Fruit fly (Drosophila melanogaster) whole organism, embryonic: ENCODE results near the gene SmydA-2.

Experiments
- Antp ChIP-seq: fragments of 200-800 bp; sonication (Bioruptor generic); optimal IDR thresholded peaks from 3 replicates; lab custom pipeline; 2016; ENCODE audit warnings: missing biosample characterization, missing genetic modification characterization
- Atf6 ChIP-seq: fragments of 200-800 bp; sonication (Bioruptor generic); IDR thresholded peaks from 2 replicates; pipeline ENCODE4 v1.3.6; 2022; ENCODE audit warnings: missing biosample characterization, missing genetic modification characterization
- BtbVII ChIP-seq: fragments of 200-800 bp; sonication (Bioruptor generic); optimal IDR thresholded peaks from 3 replicates; lab custom pipeline; 2017; ENCODE audit warnings: missing biosample characterization, mild to moderate bottlenecking, missing genetic modification characterization
- CG10321 ChIP-seq: fragments of 200-800 bp; sonication (Bioruptor generic); IDR thresholded peaks from 2 replicates; pipeline ENCODE4 v1.3.6; 2022; ENCODE audit warnings: missing biosample characterization, missing genetic modification characterization
- CG10959 ChIP-seq: fragments of 200-800 bp; sonication (Bioruptor generic); IDR thresholded peaks from 2 replicates; pipeline ENCODE4 v1.3.6; 2022; ENCODE audit warnings: missing biosample characterization, missing genetic modification characterization
- CG1233 ChIP-seq: fragments of 200-800 bp; sonication (Bioruptor generic); optimal IDR thresholded peaks from 4 replicates; lab custom pipeline; 2018; ENCODE audit warnings: missing biosample characterization, mild to moderate bottlenecking, missing genetic modification characterization
- CG14014 ChIP-seq: fragments of 200-800 bp; sonication (Bioruptor generic); IDR thresholded peaks from 2 replicates; pipeline ENCODE4 v1.3.6; 2022; ENCODE audit warnings: missing biosample characterization, missing genetic modification characterization
- CG1603 ChIP-seq: fragments of 200-800 bp; sonication (Bioruptor generic); optimal IDR thresholded peaks from 2 replicates; lab custom pipeline; 2019; ENCODE audit warnings: missing biosample characterization, mild to moderate bottlenecking, missing genetic modification characterization, moderate library complexity
- CG16815 ChIP-seq: fragments of 200-800 bp; sonication (Bioruptor generic); optimal IDR thresholded peaks from 3 replicates; lab custom pipeline; 2017; ENCODE audit warnings: missing biosample characterization, mild to moderate bottlenecking, missing genetic modification characterization
- CG17802 ChIP-seq: fragments of 200-800 bp; sonication (Bioruptor generic); optimal IDR thresholded peaks from 2 replicates; lab custom pipeline; 2018; ENCODE audit warnings: missing biosample characterization, mild to moderate bottlenecking, missing genetic modification characterization, moderate library complexity
- CG17912 ChIP-seq: fragments of 200-800 bp; sonication (Bioruptor generic); optimal IDR thresholded peaks from 2 replicates; lab custom pipeline; 2018; ENCODE audit warnings: missing biosample characterization, mild to moderate bottlenecking, missing genetic modification characterization
- CG2129 ChIP-seq: fragments of 200-800 bp; sonication (Bioruptor generic); IDR thresholded peaks from 2 replicates; pipeline ENCODE4 v1.3.6; 2022; ENCODE audit warnings: missing biosample characterization, missing genetic modification characterization; ENCODE audit not compliant: partially characterized antibody
- CG2712 ChIP-seq: fragments of 200-800 bp; optimal IDR thresholded peaks from 3 replicates; lab custom pipeline; 2019; ENCODE audit warnings: missing biosample characterization, mild to moderate bottlenecking, missing genetic modification characterization, moderate library complexity
- CG3995 ChIP-seq: fragments of 200-800 bp; sonication (Bioruptor generic); optimal IDR thresholded peaks from 3 replicates; lab custom pipeline; 2016; ENCODE audit warnings: missing biosample characterization, missing genetic modification characterization
- CG6254 ChIP-seq: fragments of 200-800 bp; sonication (Bioruptor generic); optimal IDR thresholded peaks from 3 replicates; lab custom pipeline; 2017; ENCODE audit warnings: mild to moderate bottlenecking, missing biosample characterization, missing genetic modification reagents, missing genetic modification characterization
- CG7372 ChIP-seq: fragments of 200-800 bp; sonication (Bioruptor generic); IDR thresholded peaks from 2 replicates; pipeline ENCODE4 v1.3.6; 2022; ENCODE audit warnings: missing biosample characterization, missing genetic modification characterization
- CG9727 ChIP-seq: fragments of 200-800 bp; sonication (Bioruptor generic); optimal IDR thresholded peaks from 3 replicates; lab custom pipeline; 2017; ENCODE audit warnings: missing biosample characterization, mild to moderate bottlenecking, missing genetic modification characterization
- CHES-1-like ChIP-seq: fragments of 200-800 bp; sonication (Bioruptor generic); optimal IDR thresholded peaks from 2 replicates; lab custom pipeline; 2016; ENCODE audit warnings: missing biosample characterization, missing genetic modification characterization
- Chrac-16 ChIP-seq: fragments of 200-800 bp; sonication (Bioruptor generic); optimal IDR thresholded peaks from 3 replicates; lab custom pipeline; 2016; ENCODE audit warnings: missing biosample characterization, missing genetic modification characterization
- HLH54F ChIP-seq: fragments of 200-800 bp; sonication (Bioruptor generic); optimal IDR thresholded peaks from 3 replicates; lab custom pipeline; 2016; ENCODE audit warnings: missing biosample characterization, missing genetic modification characterization
- HLHmδ ChIP-seq: fragments of 200-800 bp; sonication (Bioruptor generic); optimal IDR thresholded peaks from 2 replicates; lab custom pipeline; 2018; ENCODE audit warnings: missing biosample characterization, mild to moderate bottlenecking, missing genetic modification characterization, moderate library complexity
- Mrtf ChIP-seq: fragments of 200-800 bp; sonication (Bioruptor generic); IDR thresholded peaks from 3 replicates; pipeline ENCODE4 v1.3.6; 2022; ENCODE audit warnings: missing biosample characterization, missing genetic modification characterization
- NC2α ChIP-seq: fragments of 200-800 bp; sonication (Bioruptor generic); optimal IDR thresholded peaks from 2 replicates; lab custom pipeline; 2016; ENCODE audit warnings: missing biosample characterization, missing genetic modification characterization
- Nf-YA ChIP-seq: fragments of 200-800 bp; sonication (Bioruptor generic); IDR thresholded peaks from 2 replicates; pipeline ENCODE4 v1.3.6; 2022; ENCODE audit warnings: missing biosample characterization, missing genetic modification characterization
- NfI ChIP-seq: fragments of 200-800 bp; sonication (Bioruptor generic); optimal IDR thresholded peaks from 3 replicates; lab custom pipeline; 2018; ENCODE audit warnings: missing biosample characterization, mild to moderate bottlenecking, missing genetic modification characterization, moderate library complexity
- Poxn ChIP-seq: fragments of 200-800 bp; sonication (Bioruptor generic); IDR thresholded peaks from 2 replicates; pipeline ENCODE4 v1.3.6; 2022; ENCODE audit warnings: missing biosample characterization, missing genetic modification characterization
- Ptx1 ChIP-seq: fragments of 200-800 bp; sonication (Bioruptor generic); IDR thresholded peaks from 2 replicates; pipeline ENCODE4 v1.3.6; 2022; ENCODE audit warnings: missing biosample characterization, missing genetic modification characterization
- Scr ChIP-seq: fragments of 200-800 bp; sonication (Bioruptor generic); IDR thresholded peaks from 2 replicates; pipeline ENCODE4 v1.3.6; 2022; ENCODE audit warnings: missing biosample characterization, missing genetic modification characterization; ENCODE audit not compliant: partially characterized antibody
- TFAM ChIP-seq: fragments of 200-800 bp; sonication (Bioruptor generic); optimal IDR thresholded peaks from 2 replicates; lab custom pipeline; 2017; ENCODE audit warnings: missing biosample characterization, missing genetic modification characterization, inconsistent platforms
- Usf ChIP-seq: fragments of 200-800 bp; sonication (Bioruptor generic); optimal IDR thresholded peaks from 2 replicates; lab custom pipeline; 2017; ENCODE audit warnings: missing genotype, missing biosample characterization, missing genetic modification characterization
- chn ChIP-seq: fragments of 200-800 bp; sonication (Bioruptor generic); optimal IDR thresholded peaks from 2 replicates; lab custom pipeline; 2016; ENCODE audit warnings: missing biosample characterization, missing genetic modification characterization
- crol ChIP-seq: fragments of 200-800 bp; sonication (Bioruptor generic); IDR thresholded peaks from 2 replicates; pipeline ENCODE4 v1.3.6; 2022; ENCODE audit warnings: missing biosample characterization, missing genetic modification characterization
- danr ChIP-seq: fragments of 200-800 bp; sonication (Bioruptor generic); IDR thresholded peaks from 2 replicates; pipeline ENCODE4 v1.3.6; 2022; ENCODE audit warnings: missing biosample characterization, missing genetic modification characterization
- dimm ChIP-seq: fragments of 200-800 bp; sonication (Bioruptor generic); IDR thresholded peaks from 2 replicates; pipeline ENCODE4 v1.3.6; 2022; ENCODE audit warnings: missing biosample characterization, missing genetic modification characterization
- dmrt99B ChIP-seq: fragments of 200-800 bp; sonication (Bioruptor generic); optimal IDR thresholded peaks from 2 replicates; lab custom pipeline; 2018; ENCODE audit warnings: missing biosample characterization, mild to moderate bottlenecking, missing genetic modification characterization, moderate library complexity
- dpn ChIP-seq, 2 experiments: fragments of 200-800 bp; sonication (Bioruptor generic); optimal IDR thresholded peaks; 3 replicates each; lab custom pipeline; 2016; ENCODE audit warnings: missing biosample characterization in 2 of 2, missing genetic modification characterization in 2 of 2
- hkb ChIP-seq, 2 experiments: fragments of 200-800 bp in 1 of 2; fragments of >200 bp in 1 of 2; sonication (Bioruptor generic) in 1 of 2; IDR thresholded peaks in 1 of 2; optimal IDR thresholded peaks in 1 of 2; 2 replicates each; pipeline versions ENCODE4 v1.3.6 to Lab custom; 2017 to 2022; ENCODE audit warnings: missing biosample characterization in 1 of 2, missing genetic modification characterization in 1 of 2
- inv ChIP-seq: fragments of 200-800 bp; sonication (Bioruptor generic); IDR thresholded peaks from 2 replicates; pipeline ENCODE4 v1.3.6; 2022; ENCODE audit warnings: missing biosample characterization, missing genetic modification characterization; ENCODE audit not compliant: partially characterized antibody
- jigr1 ChIP-seq: fragments of 200-800 bp; sonication (Bioruptor generic); IDR thresholded peaks from 3 replicates; pipeline ENCODE4 v1.3.6; 2022; ENCODE audit warnings: missing biosample characterization, missing genetic modification characterization
- lab ChIP-seq: fragments of 200-800 bp; sonication (Bioruptor generic); optimal IDR thresholded peaks from 3 replicates; lab custom pipeline; 2017; ENCODE audit warnings: missing biosample characterization, missing genetic modification characterization, mild to moderate bottlenecking, moderate library complexity, missing genetic modification reagents
- mld ChIP-seq: fragments of 200-800 bp; sonication (Bioruptor generic); IDR thresholded peaks from 3 replicates; pipeline ENCODE4 v1.3.6; 2022; ENCODE audit warnings: missing biosample characterization, missing genetic modification characterization; ENCODE audit not compliant: partially characterized antibody
- sd ChIP-seq: fragments of 200-800 bp; sonication (Bioruptor generic); optimal IDR thresholded peaks from 3 replicates; lab custom pipeline; 2018; ENCODE audit warnings: missing biosample characterization, mild to moderate bottlenecking, missing genetic modification characterization, moderate library complexity
- seq ChIP-seq: fragments of 200-800 bp; sonication (Bioruptor generic); IDR thresholded peaks from 2 replicates; pipeline ENCODE4 v1.3.6; 2022; ENCODE audit warnings: missing biosample characterization, missing genetic modification characterization
- stc ChIP-seq: fragments of 200-800 bp; sonication (Bioruptor generic); IDR thresholded peaks from 2 replicates; pipeline ENCODE4 v1.3.6; 2022; ENCODE audit warnings: missing biosample characterization, missing genetic modification characterization
- tin ChIP-seq: fragments of 200-800 bp; sonication (Bioruptor generic); optimal IDR thresholded peaks from 3 replicates; lab custom pipeline; 2016; ENCODE audit warnings: missing biosample characterization, missing genetic modification characterization
- trh ChIP-seq: fragments of 200-800 bp; sonication (Bioruptor generic); optimal IDR thresholded peaks from 2 replicates; lab custom pipeline; 2016; ENCODE audit warnings: missing biosample characterization, missing genetic modification characterization
- wdn ChIP-seq: fragments of 200-800 bp; sonication (Bioruptor generic); IDR thresholded peaks from 2 replicates; pipeline ENCODE4 v1.3.6; 2022; ENCODE audit warnings: missing biosample characterization, missing genetic modification characterization
- zf30C ChIP-seq: fragments of 200-800 bp; sonication (Bioruptor generic); optimal IDR thresholded peaks from 3 replicates; lab custom pipeline; 2018; ENCODE audit warnings: missing biosample characterization, mild to moderate bottlenecking, missing genetic modification characterization

The SmydA-2 gene

DNA sequence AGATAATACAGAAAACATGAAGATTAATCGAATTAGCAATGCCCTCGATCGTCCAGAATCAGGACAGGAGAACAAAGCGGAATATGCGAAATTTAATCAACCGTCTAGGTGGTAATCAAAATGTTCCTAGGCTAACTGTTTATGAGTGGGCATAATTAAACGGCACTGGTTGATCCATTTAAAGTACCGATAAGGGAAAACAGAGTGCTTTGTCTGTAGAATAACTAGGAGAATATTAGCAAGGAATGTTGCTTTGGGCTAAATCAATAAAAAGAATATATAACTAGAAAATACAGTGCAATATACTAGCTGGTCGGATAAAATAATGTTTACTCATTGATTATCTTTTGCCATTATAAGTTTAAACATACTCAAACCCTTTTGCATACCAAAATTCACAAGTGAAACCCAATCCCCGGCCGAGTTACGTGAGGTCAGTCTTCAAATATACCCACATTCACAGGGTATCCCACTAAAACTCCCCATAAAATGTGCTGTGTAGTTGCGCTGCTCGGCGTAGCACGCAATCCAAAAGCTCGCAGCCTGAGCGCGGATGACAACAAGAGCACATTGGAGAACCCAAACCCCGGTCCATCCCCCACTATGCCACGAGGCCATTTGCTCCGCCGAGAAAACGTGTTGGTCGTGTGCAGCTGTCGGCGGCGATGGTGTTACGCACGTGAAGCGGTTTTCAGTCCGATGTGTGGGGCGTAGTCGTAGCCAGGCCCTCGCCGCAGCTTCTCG is 6.8 kb downstream of the SmydA-2 start (continued):
- TF ChIP-seq hkb (optimal IDR thresholded peaks at IDR 0.05; lab: Kevin White, UChicago) (no peak), hkb (GFP tag; IDR thresholded peaks at IDR 0.05; lab: Robert Waterston, UW) (no peak), Ptx1 (GFP tag; lab: Robert Waterston, UW) (peak; percentile 74), dmrt99B (tag; lab: Kevin White, UChicago) (peak; percentile 73), seq (GFP tag; lab: Robert Waterston, UW) (peak; percentile 19; the same call in 1 of the 2 replicates), dpn (GFP tag; optimal IDR thresholded peaks at IDR 0.05; lab: Kevin White, UChicago) (peak; percentile 69 to 72), wdn (GFP tag; lab: Robert Waterston, UW) (peak; percentile 72), stc (GFP tag; lab: Robert Waterston, UW) (no peak; the same call in 1 of the 2 replicates), HLHmδ (GFP tag; lab: Kevin White, UChicago) (no peak), dimm (GFP tag; lab: Robert Waterston, UW) (peak; percentile 31; the same call in 1 of the 2 replicates), NC2α (GFP tag; lab: Kevin White, UChicago) (no peak), sd (no peak), Mrtf (GFP tag; lab: Robert Waterston, UW) (0 out of 3 replicates have a peak, but pooled peaks have one; percentile 22), CG2712 (tag; lab: Kevin White, UChicago) (peak; percentile 63), CG14014 (GFP tag; lab: Robert Waterston, UW) (0 out of 2 replicates have a peak, but pooled peaks have one; percentile 53), CG6254 (GFP tag; lab: Kevin White, UChicago) (peak; percentile 2), CG1603 (tag; lab: Kevin White, UChicago) (peak; percentile 8), tin (peak; percentile 61), CG10321 (GFP tag; lab: Robert Waterston, UW) (no peak), CG10959 (no peak), chn (GFP tag; lab: Kevin White, UChicago) (peak; percentile 49), Poxn (GFP tag; lab: Robert Waterston, UW) (peak; percentile 61), inv (no peak), CG17802 (tag; lab: Kevin White, UChicago) (no peak), crol (GFP tag; lab: Robert Waterston, UW) (peak; percentile 76; the same call in 1 of the 2 replicates), CG7372 (GFP tag; lab: Robert Waterston, UW) (peak; percentile 60), NfI (peak; percentile 57), Antp (peak; percentile 47), CG3995 (peak; percentile 34), Chrac-16 (GFP tag; lab: Kevin White, UChicago) (peak; percentile 50), CG17912 (no peak), CHES-1-like (GFP tag; lab: Kevin White, UChicago) (peak; percentile 43), trh (GFP tag; lab: Kevin White, UChicago) (peak; percentile 30), zf30C (GFP tag; lab: Kevin White, UChicago) (no peak), jigr1 (GFP tag; lab: Robert Waterston, UW) (peak; percentile 48; the same call in 1 of the 3 replicates), lab (GFP tag; lab: Kevin White, UChicago) (peak; percentile 70), TFAM (no peak), Usf (GFP tag; lab: Kevin White, UChicago) (peak; percentile 74), CG1233 (peak; percentile 59), CG16815 (GFP tag; lab: Kevin White, UChicago) (peak; percentile 68), CG2129 (GFP tag; lab: Robert Waterston, UW) (no peak), CG9727 (GFP tag; lab: Kevin White, UChicago) (peak; percentile 78), BtbVII (GFP tag; lab: Kevin White, UChicago) (no peak), danr (GFP tag; lab: Robert Waterston, UW) (no peak; the same call in 1 of the 2 replicates), Scr (peak; percentile 43; the same call in 1 of the 2 replicates), HLH54F (GFP tag; lab: Kevin White, UChicago) (peak; percentile 83), Atf6 (GFP tag; lab: Robert Waterston, UW) (peak; percentile 71), Nf-YA (no peak), mld (no peak)
